ENCODE assay signal across 1 worm cellular context in the genomic region with DNA sequence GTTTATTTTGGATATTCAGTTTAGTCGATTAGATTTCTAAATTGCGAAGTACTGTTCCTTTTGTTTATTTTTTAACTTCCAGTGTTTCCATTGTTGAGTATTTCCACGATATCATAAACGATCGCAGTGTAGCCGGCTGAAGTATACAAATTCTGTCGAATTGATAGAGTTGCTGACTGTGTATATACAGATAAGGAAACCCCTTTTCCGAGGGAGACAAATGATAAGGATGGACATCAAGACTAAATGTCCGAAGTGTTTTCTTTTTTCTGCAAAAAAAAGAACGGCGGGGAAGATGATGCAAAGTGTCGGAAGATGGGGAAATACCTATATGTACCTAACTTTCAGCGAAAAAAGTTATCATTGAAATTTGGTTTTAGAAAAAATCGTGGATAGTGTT.
TF ChIP-seq lines count a peak whose summit lies in the region.

No protein-coding gene starts in this region.

TF ChIP-seq in whole organism, L4 larva, 104 proteins besides CTCF, POLR2A, EP300 and RAD21 (continued from another document):
- no peak for TF ChIP-seq egl-27 (tag; optimal IDR thresholded peaks at IDR 0.05; lab: Kevin White, UChicago)
- no peak for TF ChIP-seq mdt-29 (GFP tag; IDR thresholded peaks at IDR 0.05; lab: Robert Waterston, UW)
- no peak for TF ChIP-seq R02D3.7 (tag; optimal IDR thresholded peaks at IDR 0.05; lab: Kevin White, UChicago)
- no peak for TF ChIP-seq tag-97 (GFP tag; IDR thresholded peaks at IDR 0.05; lab: Robert Waterston, UW)
- TF ChIP-seq arid-1 (GFP tag; conservative IDR thresholded peaks at IDR 0.05; lab: Robert Waterston, UW): no peak
- peak; percentile 37 for TF ChIP-seq hlh-11 (tag; optimal IDR thresholded peaks at IDR 0.05; lab: Kevin White, UChicago)
- TF ChIP-seq zip-2 (tag; optimal IDR thresholded peaks at IDR 0.05; lab: Kevin White, UChicago): no peak
- no peak for TF ChIP-seq daf-8 (GFP tag; IDR thresholded peaks at IDR 0.05; lab: Robert Waterston, UW)
- TF ChIP-seq mxl-3 (GFP tag; optimal IDR thresholded peaks at IDR 0.05; lab: Kevin White, UChicago): no peak
- no peak for TF ChIP-seq daf-16 (GFP tag; optimal IDR thresholded peaks at IDR 0.05; lab: Kevin White, UChicago)
- TF ChIP-seq daf-16 (tag; optimal IDR thresholded peaks at IDR 0.05; lab: Kevin White, UChicago): peak; percentile 90
